Fruit fly (Drosophila melanogaster) whole organism: ENCODE measurements around the gene mRpL38.

Experiments used
- CG8478 ChIP-seq: fragments of >200 bp; optimal IDR thresholded peaks from 2 replicates; lab custom pipeline; 2018; ENCODE audit warnings: inconsistent platforms
- EcR ChIP-seq, 2 experiments: fragments of >200 bp; optimal IDR thresholded peaks; 2 replicates each; lab custom pipeline; 2017; ENCODE audit warnings: missing biosample characterization in 2 of 2, missing genetic modification characterization in 2 of 2, missing genetic modification reagents in 2 of 2
- pan ChIP-seq: fragments of >200 bp; optimal IDR thresholded peaks from 2 replicates; lab custom pipeline; 2017

DNA sequence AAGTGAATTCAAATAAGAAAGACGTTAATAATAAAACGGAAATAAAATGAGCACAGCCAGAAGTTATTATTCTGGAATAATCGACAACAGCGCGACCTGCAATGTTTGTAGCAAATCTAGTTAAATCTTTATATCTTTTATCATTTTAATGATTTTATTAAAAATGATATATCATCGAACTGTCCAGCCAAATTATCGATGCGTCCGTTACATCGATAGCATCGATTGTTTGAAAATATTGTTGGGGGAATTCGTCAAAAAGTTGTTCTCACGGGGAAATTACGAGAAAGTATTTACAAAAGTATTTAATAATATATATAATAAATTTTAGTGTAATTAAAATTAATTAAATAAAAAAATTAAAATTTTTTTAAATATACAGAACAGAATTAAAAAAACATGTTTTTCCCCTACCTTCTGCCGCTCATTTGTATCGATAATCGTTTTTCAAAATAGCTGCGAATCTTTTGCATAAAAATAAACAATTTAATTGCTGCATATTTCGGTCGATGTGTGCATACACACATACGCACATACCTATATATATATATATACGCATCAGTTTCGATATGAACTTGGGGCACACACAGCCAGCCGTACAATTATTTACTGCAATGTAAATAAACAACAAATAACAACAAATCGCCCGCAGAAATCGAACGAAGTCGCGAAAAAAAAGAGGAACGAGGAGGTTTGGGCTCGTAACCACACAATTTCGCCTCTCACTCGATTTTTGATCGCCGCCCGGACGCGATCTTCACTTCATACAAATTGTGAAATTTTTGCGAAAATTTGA, 17.1 kb downstream of the mRpL38 start, which contains the start of gene CG32599:
- TF ChIP-seq CG8478 (lab: Kevin White, UChicago) (no peak), pan (lab: Kevin White, UChicago) (no peak), EcR (GFP tag; optimal IDR thresholded peaks at IDR 0.05; lab: Kevin White, UChicago) (no peak)
